Worm (Caenorhabditis elegans): Measurements from ENCODE around the gene C33C12.12.

DNA sequence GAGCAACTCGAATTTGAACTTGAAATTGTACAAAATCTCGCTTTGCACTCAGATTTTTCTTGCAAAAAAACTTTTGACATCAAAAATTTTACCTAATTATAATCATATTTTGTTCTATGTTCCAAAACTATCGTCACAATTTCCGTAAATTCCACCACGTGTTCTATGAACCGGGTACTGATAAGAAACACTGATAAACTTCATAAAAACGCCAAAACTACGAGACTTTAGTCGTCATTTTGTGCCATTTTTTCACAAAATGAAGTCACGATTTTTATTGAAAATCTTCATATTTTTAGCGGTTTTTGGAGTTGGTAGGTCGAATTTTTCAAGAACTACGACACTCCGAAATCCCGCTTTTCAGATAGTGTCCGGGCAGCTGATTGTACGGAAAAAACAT lies 6.7 kb upstream of the C33C12.12 start, which contains the start of gene gba-1:
- no peak for TF ChIP-seq che-1 (tag; optimal IDR thresholded peaks at IDR 0.05)
- no peak for TF ChIP-seq nfya-1 (tag; optimal IDR thresholded peaks at IDR 0.05)
- no peak for TF ChIP-seq sox-2 (GFP tag; IDR thresholded peaks at IDR 0.05)
- TF ChIP-seq unc-86 (tag; optimal IDR thresholded peaks at IDR 0.05), result no peak
- no peak for TF ChIP-seq ceh-30 (tag; optimal IDR thresholded peaks at IDR 0.05)
- TF ChIP-seq hlh-30 (tag; optimal IDR thresholded peaks at IDR 0.05; ENCODE audit: insufficient read depth), result no peak
- no peak for TF ChIP-seq npax-4 (tag; optimal IDR thresholded peaks at IDR 0.05)
- no peak for TF ChIP-seq pha-4 (tag; optimal IDR thresholded peaks at IDR 0.05)
- no peak for TF ChIP-seq tbx-2 (tag; optimal IDR thresholded peaks at IDR 0.05)
- TF ChIP-seq pha-2 (tag; optimal IDR thresholded peaks at IDR 0.05), result no peak
- no peak for TF ChIP-seq ama-1 (optimal IDR thresholded peaks at IDR 0.05)
- TF ChIP-seq ceh-18 (tag; optimal IDR thresholded peaks at IDR 0.05), result no peak

Data from whole organism, late embryonic.